Worm (Caenorhabditis elegans): Measurements from ENCODE around the gene srh-243.

DNA sequence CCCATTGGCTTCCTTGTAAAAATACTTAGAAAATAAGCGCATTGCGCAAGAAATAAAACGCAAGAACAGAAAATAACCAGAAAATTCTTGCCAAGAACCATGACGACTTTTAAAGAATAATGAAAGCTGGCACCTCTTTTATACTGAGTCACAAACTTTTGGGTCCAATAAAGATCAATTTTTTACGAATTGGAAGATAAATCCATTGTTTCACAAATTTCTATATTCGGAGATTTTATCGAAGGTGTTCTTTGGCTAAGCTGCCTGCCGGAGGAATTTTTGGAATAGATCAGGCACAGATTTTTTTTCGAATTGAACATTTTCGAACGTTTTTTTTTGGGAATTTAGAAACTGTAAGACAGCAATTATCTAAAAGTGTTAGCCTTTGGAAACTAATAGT, 42.7 kb downstream of the srh-243 start, which contains the start of gene C31B8.9:
- TF ChIP-seq snpc-4 (tag; optimal IDR thresholded peaks at IDR 0.05) (no peak), sem-2 (GFP tag; optimal IDR thresholded peaks at IDR 0.05) (no peak)

Measured in whole organism, mixed stage, embryonic.